Fruit fly (Drosophila melanogaster): ENCODE measurements around the gene gogo.
A peak's percentile ranks its signal among the peaks of the same experiment; 100 is the strongest.

DNA sequence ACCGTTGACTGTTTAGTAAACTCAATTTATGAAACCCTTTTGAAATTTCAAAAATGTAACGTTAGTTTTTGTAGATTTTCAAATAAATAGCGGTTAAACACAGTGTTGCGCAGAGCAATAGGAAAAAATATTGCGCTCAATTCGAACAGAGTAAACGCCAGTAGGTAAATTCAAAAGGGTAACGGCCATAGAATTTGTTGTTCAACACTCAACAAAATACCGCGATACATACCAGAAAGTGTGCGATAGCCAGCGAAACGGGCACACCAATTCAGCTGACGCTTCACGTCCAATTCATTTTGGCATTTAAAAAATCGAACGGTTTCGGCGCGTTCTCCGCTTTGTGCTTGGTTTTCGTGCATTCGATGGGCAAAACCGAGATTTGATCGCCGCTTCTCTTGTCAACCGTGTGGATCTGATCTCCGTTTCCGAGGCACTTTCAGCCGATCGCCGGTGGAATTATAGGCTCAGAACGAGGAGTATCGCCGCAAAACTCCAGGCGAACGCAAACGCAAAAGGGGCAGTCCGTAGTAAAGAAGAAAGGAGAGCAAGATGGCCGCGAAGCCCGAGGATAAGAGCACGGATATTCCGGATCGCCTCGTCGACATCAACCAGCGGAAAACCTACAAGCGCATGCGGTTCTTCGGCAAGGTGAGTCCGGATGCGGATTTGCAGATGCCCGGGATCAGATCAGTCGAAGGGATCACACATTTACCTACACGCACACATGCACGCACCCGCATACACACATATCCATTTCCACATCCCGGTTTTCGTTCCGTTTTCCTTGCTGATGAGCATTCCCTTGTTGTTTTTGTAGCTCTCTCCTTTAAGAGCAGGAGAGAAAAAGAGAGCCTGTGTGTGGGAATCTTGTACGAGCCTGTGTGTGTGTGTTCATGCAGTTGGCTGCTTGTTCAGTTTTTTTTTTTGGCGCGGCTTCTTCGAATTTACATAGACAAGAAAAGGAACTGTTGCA, 15.1 kb upstream of the gogo start:
- TF ChIP-seq dsx (GFP tag; optimal IDR thresholded peaks at IDR 0.05; ENCODE audit: poor library complexity, severe bottlenecking) (no peak), CG15336 (GFP tag; IDR thresholded peaks at IDR 0.05) (no peak), CG34406 (GFP tag; optimal IDR thresholded peaks at IDR 0.05) (no peak), achi (GFP tag; optimal IDR thresholded peaks at IDR 0.05) (peak; percentile 63), Eip78C (GFP tag) (peak; percentile 61)
